Fruit fly (Drosophila melanogaster) whole organism, wandering third instar larva: ENCODE data around the gene spel1.

Experiments used
- Abd-B ChIP-seq: fragments of >200 bp; optimal IDR thresholded peaks from 2 replicates; lab custom pipeline; 2017; ENCODE audit warnings: missing biosample characterization, missing genetic modification characterization
- CG32264 ChIP-seq: fragments of 200-800 bp; sonication (Bioruptor generic); optimal IDR thresholded peaks from 2 replicates; lab custom pipeline; 2016; ENCODE audit warnings: missing biosample characterization, missing genetic modification characterization
- CrebA ChIP-seq: fragments of 200-800 bp; sonication (Bioruptor generic); optimal IDR thresholded peaks from 2 replicates; lab custom pipeline; 2016; ENCODE audit warnings: missing biosample characterization, mild to moderate bottlenecking, missing genetic modification characterization, borderline replicate concordance
- Dfd ChIP-seq: fragments of >200 bp; optimal IDR thresholded peaks from 2 replicates; lab custom pipeline; 2017; ENCODE audit warnings: missing biosample characterization, missing genetic modification characterization
- Dif ChIP-seq: fragments of 200-275, 200-300 bp; sonication (Bioruptor generic); optimal IDR thresholded peaks from 2 replicates; lab custom pipeline; 2018; ENCODE audit warnings: missing biosample characterization, missing genetic modification characterization; ENCODE audit not compliant: partially characterized antibody
- HLH106 ChIP-seq: fragments of 200-800 bp; optimal IDR thresholded peaks from 3 replicates; lab custom pipeline; 2019; ENCODE audit warnings: missing biosample characterization, mild to moderate bottlenecking, missing genetic modification characterization, moderate library complexity
- Hnf4 ChIP-seq: fragments of 200-800 bp; sonication (Bioruptor generic); optimal IDR thresholded peaks from 2 replicates; lab custom pipeline; 2016; ENCODE audit warnings: missing biosample characterization, mild to moderate bottlenecking, missing genetic modification characterization
- Hr83 ChIP-seq: fragments of 200-300 bp; sonication (Bioruptor generic); optimal IDR thresholded peaks from 2 replicates; lab custom pipeline; 2016; ENCODE audit warnings: missing biosample characterization, mild to moderate bottlenecking, missing genetic modification characterization, moderate library complexity; ENCODE audit not compliant: poor library complexity, severe bottlenecking
- Mio ChIP-seq: sonication (Bioruptor generic); optimal IDR thresholded peaks from 2 replicates; lab custom pipeline; 2016; ENCODE audit warnings: missing biosample characterization, missing genetic modification characterization
- Myc ChIP-seq: fragments of >200 bp; optimal IDR thresholded peaks from 2 replicates; lab custom pipeline; 2017
- N ChIP-seq: fragments of >200 bp; optimal IDR thresholded peaks from 2 replicates; lab custom pipeline; 2018; ENCODE audit warnings: missing biosample characterization, missing external identifiers, missing genetic modification characterization
- OdsH ChIP-seq: fragments of 200-800 bp; sonication (Bioruptor generic); optimal IDR thresholded peaks from 2 replicates; lab custom pipeline; 2016; ENCODE audit warnings: missing biosample characterization, mild to moderate bottlenecking, missing genetic modification characterization
- Rel ChIP-seq, 2 experiments: fragments of 200-800 bp; sonication (Bioruptor generic) in 1 of 2; optimal IDR thresholded peaks; 2 replicates in 1 of 2; 3 replicates in 1 of 2; lab custom pipeline; 2016 to 2019; ENCODE audit warnings: mild to moderate bottlenecking in 2 of 2, missing biosample characterization in 2 of 2, missing genetic modification characterization in 2 of 2, moderate library complexity in 1 of 2
- Sp1 ChIP-seq: fragments of 200-800 bp; sonication (Bioruptor generic); optimal IDR thresholded peaks from 3 replicates; lab custom pipeline; 2019; ENCODE audit warnings: missing biosample characterization, mild to moderate bottlenecking, missing genetic modification characterization, moderate library complexity
- brk ChIP-seq: fragments of 200-800 bp; sonication (Bioruptor generic); optimal IDR thresholded peaks from 2 replicates; lab custom pipeline; 2016; ENCODE audit warnings: missing biosample characterization, mild to moderate bottlenecking, missing genetic modification characterization
- dmrt93B ChIP-seq: fragments of 200-800 bp; sonication (Bioruptor generic); optimal IDR thresholded peaks from 2 replicates; lab custom pipeline; 2018; ENCODE audit warnings: missing biosample characterization, mild to moderate bottlenecking, missing genetic modification characterization
- dsf ChIP-seq: sonication (Bioruptor generic); optimal IDR thresholded peaks from 2 replicates; lab custom pipeline; 2016; ENCODE audit warnings: missing biosample characterization, missing genetic modification characterization, borderline replicate concordance
- ey ChIP-seq: fragments of 200-800 bp; sonication (Bioruptor generic); optimal IDR thresholded peaks from 2 replicates; lab custom pipeline; 2016; ENCODE audit warnings: missing biosample characterization, missing genetic modification characterization
- foxo ChIP-seq, 2 experiments: fragments of 200-800 bp; sonication (Bioruptor generic); optimal IDR thresholded peaks; 2 replicates in 1 of 2; 3 replicates in 1 of 2; lab custom pipeline; 2016 to 2017; ENCODE audit warnings: missing biosample characterization in 2 of 2, missing genetic modification characterization in 2 of 2
- fru ChIP-seq: fragments of 200-800 bp; sonication (Bioruptor generic); optimal IDR thresholded peaks from 3 replicates; lab custom pipeline; 2016; ENCODE audit warnings: missing biosample characterization, mild to moderate bottlenecking, missing genetic modification characterization
- h ChIP-seq: fragments of 200-800 bp; sonication (Bioruptor generic); optimal IDR thresholded peaks from 3 replicates; lab custom pipeline; 2016; ENCODE audit warnings: missing biosample characterization, mild to moderate bottlenecking, missing genetic modification characterization
- pan ChIP-seq: fragments of >200 bp; optimal IDR thresholded peaks from 2 replicates; lab custom pipeline; 2017
- psq ChIP-seq: fragments of 200-800 bp; sonication (Bioruptor generic); optimal IDR thresholded peaks from 3 replicates; lab custom pipeline; 2017; ENCODE audit warnings: missing biosample characterization, mild to moderate bottlenecking, missing genetic modification characterization, moderate library complexity
- rgr ChIP-seq: fragments of 200-800 bp; sonication (Bioruptor generic); optimal IDR thresholded peaks from 3 replicates; lab custom pipeline; 2016; ENCODE audit warnings: missing biosample characterization, mild to moderate bottlenecking, missing genetic modification characterization
- sage ChIP-seq: fragments of 200-800 bp; sonication (Bioruptor generic); optimal IDR thresholded peaks from 2 replicates; lab custom pipeline; 2016; ENCODE audit warnings: missing biosample characterization, mild to moderate bottlenecking, missing genetic modification characterization
- sv ChIP-seq: fragments of 200-800 bp; sonication (Bioruptor generic); optimal IDR thresholded peaks from 3 replicates; lab custom pipeline; 2016; ENCODE audit warnings: missing biosample characterization, missing genetic modification characterization
- usp ChIP-seq: fragments of >200 bp; optimal IDR thresholded peaks from 2 replicates; lab custom pipeline; 2017; ENCODE audit warnings: missing biosample characterization, missing genetic modification characterization
- woc ChIP-seq: sonication (Bioruptor generic); optimal IDR thresholded peaks from 2 replicates; lab custom pipeline; 2016; ENCODE audit warnings: missing biosample characterization, mild to moderate bottlenecking, missing genetic modification characterization

spel1 gene

dm6 chr2L:14388448-14388847 lies 26.6 kb downstream of the spel1 start:
- TF ChIP-seq h (GFP tag; lab: Kevin White, UChicago) (no peak), OdsH (GFP tag; lab: Kevin White, UChicago) (no peak), rgr (GFP tag; lab: Kevin White, UChicago) (no peak), Dfd (GFP tag; lab: Kevin White, UChicago) (no peak), Rel (GFP tag; optimal IDR thresholded peaks at IDR 0.05; lab: Kevin White, UChicago) (no peak), Rel (tag; optimal IDR thresholded peaks at IDR 0.05; lab: Kevin White, UChicago) (no peak), psq (no peak), ey (GFP tag; lab: Kevin White, UChicago) (no peak)

dm6 chr2L:14393527-14393926 lies 31.7 kb downstream of the spel1 start:
- no peak for TF ChIP-seq psq
- TF ChIP-seq rgr (GFP tag; lab: Kevin White, UChicago): no peak
- no peak for TF ChIP-seq Sp1 (GFP tag; lab: Kevin White, UChicago)
- TF ChIP-seq Rel (GFP tag; optimal IDR thresholded peaks at IDR 0.05; lab: Kevin White, UChicago): no peak
- TF ChIP-seq Rel (tag; optimal IDR thresholded peaks at IDR 0.05; lab: Kevin White, UChicago): no peak
- TF ChIP-seq CG32264: no peak
- TF ChIP-seq dsf (GFP tag; lab: Kevin White, UChicago): no peak
- TF ChIP-seq Abd-B: no peak
- TF ChIP-seq, all 38 proteins: peak for 0

- peak; percentile 28 for TF ChIP-seq HLH106 (tag; lab: Kevin White, UChicago)
- TF ChIP-seq h (GFP tag; lab: Kevin White, UChicago): peak; percentile 26
- TF ChIP-seq pan (lab: Kevin White, UChicago): no peak
- peak in 1 of 2 experiments; percentile 41 for TF ChIP-seq foxo (GFP tag; optimal IDR thresholded peaks at IDR 0.05; lab: Kevin White, UChicago)
- TF ChIP-seq brk: no peak
- peak; percentile 11 for TF ChIP-seq sage (GFP tag; lab: Kevin White, UChicago)
- peak; percentile 13 for TF ChIP-seq Rel (GFP tag; optimal IDR thresholded peaks at IDR 0.05; lab: Kevin White, UChicago)
- TF ChIP-seq Rel (tag; optimal IDR thresholded peaks at IDR 0.05; lab: Kevin White, UChicago): peak; percentile 55
- no peak for TF ChIP-seq Mio
- TF ChIP-seq woc (GFP tag; lab: Kevin White, UChicago): peak; percentile 28
- peak; percentile 7 for TF ChIP-seq rgr (GFP tag; lab: Kevin White, UChicago)
- peak; percentile 8 for TF ChIP-seq ey (GFP tag; lab: Kevin White, UChicago)
- TF ChIP-seq Sp1 (GFP tag; lab: Kevin White, UChicago): peak; percentile 65
- peak; percentile 51 for TF ChIP-seq CrebA (GFP tag; lab: Kevin White, UChicago)
- TF ChIP-seq, all 38 proteins: peak for 10
Observed at dm6 chr2L:14394298-14395064, 32.6 kb downstream of the spel1 start.

dm6 chr2L:14395065-14395439 lies 33.2 kb downstream of the spel1 start:
- TF ChIP-seq dsf (GFP tag; lab: Kevin White, UChicago) (no peak), N (GFP tag; lab: Kevin White, UChicago) (no peak), Mio (no peak)
- TF ChIP-seq, all 38 proteins: peak for 0

dm6 chr2L:14396263-14396662 lies 34.4 kb downstream of the spel1 start:
- TF ChIP-seq brk: no peak

dm6 chr2L:14397067-14397598 lies 35.3 kb downstream of the spel1 start:
- no peak for TF ChIP-seq sv (GFP tag; lab: Kevin White, UChicago)
- TF ChIP-seq Dif (GFP tag; lab: Kevin White, UChicago): no peak
- TF ChIP-seq Mio: no peak
- TF ChIP-seq ey (GFP tag; lab: Kevin White, UChicago): no peak
- no peak for TF ChIP-seq Hnf4
- no peak for TF ChIP-seq dmrt93B (GFP tag; lab: Kevin White, UChicago)
- no peak for TF ChIP-seq CG32264
- TF ChIP-seq Hr83 (GFP tag; lab: Kevin White, UChicago): no peak
- no peak for TF ChIP-seq Dfd (GFP tag; lab: Kevin White, UChicago)
- TF ChIP-seq pan (lab: Kevin White, UChicago): no peak
- TF ChIP-seq fru: no peak
- TF ChIP-seq Myc (lab: Kevin White, UChicago): no peak
- TF ChIP-seq woc (GFP tag; lab: Kevin White, UChicago): no peak
- no peak for TF ChIP-seq CrebA (GFP tag; lab: Kevin White, UChicago)
- TF ChIP-seq N (GFP tag; lab: Kevin White, UChicago): no peak
- no peak for TF ChIP-seq usp (GFP tag; lab: Kevin White, UChicago)
- no peak for TF ChIP-seq Sp1 (GFP tag; lab: Kevin White, UChicago)
- TF ChIP-seq dsf (GFP tag; lab: Kevin White, UChicago): no peak
- TF ChIP-seq, all 38 proteins: peak for 0
